Worm (Caenorhabditis elegans): ENCODE results near the gene hrpk-2.

The hrpk-2 gene

DNA sequence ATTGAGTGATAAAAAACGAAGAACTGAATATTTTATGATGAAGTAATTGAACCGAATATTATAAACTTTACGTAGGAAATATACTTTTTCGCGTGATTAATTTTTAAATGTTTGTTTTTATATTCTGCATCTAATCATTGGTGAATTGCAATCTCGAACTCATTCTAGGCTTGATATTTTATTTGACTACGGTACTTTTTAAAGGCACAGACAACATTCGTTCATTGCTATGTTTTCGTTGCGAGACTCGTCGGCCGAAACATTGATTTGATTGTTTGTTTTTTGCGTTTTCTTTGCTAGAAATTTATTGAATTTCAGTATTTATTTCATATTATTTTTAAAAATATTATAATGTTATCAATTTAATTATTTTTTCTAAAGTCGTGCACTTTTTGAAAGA lies 9.1 kb upstream of the hrpk-2 start, which contains the start of gene C06G4.4:
TSS of gene C06G4.4 (minus strand) at position 36 of the 400 bp plus-strand sequence.
- TF ChIP-seq lin-32 (GFP tag; optimal IDR thresholded peaks at IDR 0.05) (no peak), lsy-2 (tag; optimal IDR thresholded peaks at IDR 0.05) (no peak), snpc-4 (tag; optimal IDR thresholded peaks at IDR 0.05) (no peak), nhr-2 (tag; optimal IDR thresholded peaks at IDR 0.05) (no peak), ham-2 (GFP tag; optimal IDR thresholded peaks at IDR 0.05) (no peak)

DNA sequence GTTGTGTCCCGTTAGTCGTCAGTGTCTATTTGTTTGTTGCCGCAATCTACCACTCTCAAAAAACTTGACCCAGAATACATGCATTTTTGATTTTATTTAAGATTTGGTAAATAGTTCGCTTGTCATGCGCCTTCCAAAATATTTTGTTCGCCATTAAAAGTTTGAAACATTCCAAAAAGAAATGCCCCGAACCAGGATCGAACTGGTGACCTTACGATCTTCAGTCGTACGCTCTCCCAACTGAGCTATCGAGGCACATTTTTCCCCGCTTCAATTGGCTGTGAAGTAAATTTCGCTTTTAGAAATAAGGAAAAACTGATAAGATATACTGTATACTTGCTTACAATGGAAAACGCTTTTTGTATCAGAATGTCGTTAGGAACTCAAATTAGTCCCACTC lies 8.6 kb upstream of the hrpk-2 start:
- TF ChIP-seq pha-4 (tag; optimal IDR thresholded peaks at IDR 0.05) (no peak), nhr-237 (tag; optimal IDR thresholded peaks at IDR 0.05) (no peak), snpc-4 (tag; optimal IDR thresholded peaks at IDR 0.05) (no peak), drap-1 (GFP tag; optimal IDR thresholded peaks at IDR 0.05) (no peak), flh-1 (GFP tag; optimal IDR thresholded peaks at IDR 0.05) (no peak), tbx-8 (GFP tag; optimal IDR thresholded peaks at IDR 0.05) (no peak), mls-2 (tag; optimal IDR thresholded peaks at IDR 0.05) (no peak), mep-1 (tag; optimal IDR thresholded peaks at IDR 0.05) (no peak), sem-2 (GFP tag; optimal IDR thresholded peaks at IDR 0.05) (no peak), unc-120 (tag; optimal IDR thresholded peaks at IDR 0.05; ENCODE audit: poor library complexity, severe bottlenecking) (no peak), lin-13 (tag; optimal IDR thresholded peaks at IDR 0.05) (no peak), mab-5 (tag; optimal IDR thresholded peaks at IDR 0.05) (no peak), ceh-43 (GFP tag; optimal IDR thresholded peaks at IDR 0.05) (no peak), bed-3 (GFP tag; optimal IDR thresholded peaks at IDR 0.05) (no peak), unc-62 (GFP tag; optimal IDR thresholded peaks at IDR 0.05) (no peak), ham-2 (GFP tag; optimal IDR thresholded peaks at IDR 0.05) (no peak)

DNA sequence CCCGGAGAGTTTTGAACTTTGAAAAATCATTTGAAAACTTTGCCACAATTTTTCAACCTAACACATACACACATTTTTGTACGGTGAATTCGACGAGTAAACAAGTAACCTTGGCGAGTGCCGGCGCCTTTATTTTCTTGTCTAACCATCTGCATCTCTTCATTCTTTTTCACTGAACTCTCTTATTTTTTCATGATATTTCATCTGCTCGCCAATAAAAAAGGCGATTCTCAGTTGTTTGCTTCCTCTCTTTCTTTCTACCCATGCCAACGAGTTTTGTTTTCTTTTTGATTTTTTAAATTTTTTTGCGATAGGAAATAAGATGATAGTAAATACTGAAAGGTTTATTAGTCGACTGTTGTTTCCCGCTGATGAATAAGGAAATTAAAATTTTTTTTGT lies 8.2 kb upstream of the hrpk-2 start:
- TF ChIP-seq ceh-39 (tag; optimal IDR thresholded peaks at IDR 0.05) (no peak), ces-1 (GFP tag; optimal IDR thresholded peaks at IDR 0.05) (peak; percentile 18)

DNA sequence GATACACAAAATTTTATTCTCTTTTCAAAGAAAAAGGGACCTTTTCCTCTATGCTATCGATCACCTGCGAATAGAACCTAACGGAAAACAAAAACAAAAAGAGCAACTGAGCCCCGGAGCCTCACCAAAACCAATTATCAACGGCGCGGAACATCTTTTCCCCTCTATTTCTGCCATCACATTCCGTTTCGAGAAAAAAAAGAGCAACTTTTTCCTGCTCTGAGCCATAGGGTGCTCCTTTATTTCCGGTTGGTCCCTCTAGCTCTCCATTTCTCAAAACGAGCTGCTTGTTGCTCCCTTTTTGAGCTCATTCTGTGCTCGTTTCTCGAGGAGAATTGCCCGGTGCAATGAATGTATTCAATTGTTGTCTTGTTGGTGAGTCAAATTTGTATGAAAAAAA lies 7.3 kb upstream of the hrpk-2 start, which contains the start of gene clp-1:
TSS of gene clp-1 (plus strand) at position 301 of the 400 bp plus-strand sequence.
- TF ChIP-seq ztf-11 (tag; optimal IDR thresholded peaks at IDR 0.05) (no peak), blmp-1 (tag; optimal IDR thresholded peaks at IDR 0.05) (no peak), sptf-1 (tag; optimal IDR thresholded peaks at IDR 0.05) (no peak), ceh-39 (tag; optimal IDR thresholded peaks at IDR 0.05) (no peak), ceh-83 (GFP tag; optimal IDR thresholded peaks at IDR 0.05) (no peak), flh-1 (GFP tag; optimal IDR thresholded peaks at IDR 0.05) (no peak), cnd-1 (tag; optimal IDR thresholded peaks at IDR 0.05) (no peak), lin-32 (GFP tag; optimal IDR thresholded peaks at IDR 0.05) (no peak), unc-120 (tag; optimal IDR thresholded peaks at IDR 0.05; ENCODE audit: poor library complexity, severe bottlenecking) (no peak)

DNA sequence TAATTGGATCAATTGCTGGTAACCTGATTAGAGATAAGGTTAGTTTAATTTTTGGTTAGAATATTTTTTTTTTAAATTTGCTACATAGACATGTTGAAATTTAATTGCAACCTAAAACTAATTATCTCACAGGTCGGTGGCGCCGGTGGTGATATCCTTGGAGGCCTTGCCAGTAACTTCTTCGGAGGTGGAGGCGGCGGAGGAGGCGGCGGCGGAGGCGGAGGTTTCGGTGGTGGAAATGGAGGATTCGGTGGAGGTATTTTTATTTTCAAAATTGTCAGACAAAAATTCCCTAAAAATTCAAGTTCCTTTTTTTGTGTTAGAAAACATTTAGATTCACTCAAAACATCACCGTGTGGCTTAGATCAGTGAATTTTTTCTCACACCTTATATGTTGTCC lies 5.7 kb upstream of the hrpk-2 start:
- TF ChIP-seq nhr-237 (tag; optimal IDR thresholded peaks at IDR 0.05) (no peak), mls-2 (tag; optimal IDR thresholded peaks at IDR 0.05) (no peak), mep-1 (tag; optimal IDR thresholded peaks at IDR 0.05) (no peak), elt-1 (tag; optimal IDR thresholded peaks at IDR 0.05; ENCODE audit: borderline replicate concordance, insufficient read depth) (no peak), snpc-4 (tag; optimal IDR thresholded peaks at IDR 0.05) (no peak), lin-13 (tag; optimal IDR thresholded peaks at IDR 0.05) (no peak), sem-2 (GFP tag; optimal IDR thresholded peaks at IDR 0.05) (no peak), ces-1 (GFP tag; optimal IDR thresholded peaks at IDR 0.05) (no peak), unc-62 (GFP tag; optimal IDR thresholded peaks at IDR 0.05) (no peak)

DNA sequence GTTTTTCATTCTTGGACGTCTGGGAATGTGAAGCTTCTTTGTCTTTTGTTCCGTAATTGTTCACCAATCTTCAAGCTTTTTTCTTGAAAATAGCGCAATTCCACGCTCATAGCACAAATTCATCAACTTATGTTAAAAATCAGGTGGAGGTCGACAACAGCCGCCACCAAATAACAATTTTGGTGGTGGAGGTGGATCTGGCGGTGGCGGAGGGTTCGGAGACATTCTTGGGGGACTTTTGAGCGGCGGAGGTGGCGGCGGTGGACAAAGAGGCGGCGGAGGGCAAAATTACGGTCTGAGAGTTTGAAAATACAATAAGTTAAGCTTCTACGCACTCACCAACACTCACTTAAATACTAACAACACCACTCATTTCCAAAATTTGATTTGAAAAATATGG lies 5.0 kb upstream of the hrpk-2 start:
- TF ChIP-seq M03D4.4 (tag; optimal IDR thresholded peaks at IDR 0.05) (no peak), zip-8 (tag; optimal IDR thresholded peaks at IDR 0.05) (no peak), nhr-237 (tag; optimal IDR thresholded peaks at IDR 0.05) (no peak)

DNA sequence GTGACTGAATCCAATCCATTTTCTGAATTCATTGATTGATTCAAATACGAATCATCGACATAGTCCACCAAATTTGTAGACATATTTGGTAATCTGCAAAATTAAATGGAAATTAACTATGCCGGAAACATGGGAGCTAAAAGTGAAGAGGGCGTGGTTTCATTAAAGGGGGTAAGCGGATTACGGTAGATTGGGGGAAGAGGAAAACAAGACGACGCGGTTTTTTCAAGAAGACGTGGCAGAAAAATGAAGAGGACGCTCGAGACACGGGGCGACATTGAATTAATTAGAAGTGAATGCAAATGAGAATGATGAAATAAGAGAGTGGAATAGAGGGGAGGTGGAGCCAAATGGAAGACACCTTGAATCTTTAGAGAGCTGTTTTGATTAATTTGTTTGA lies 9.4 kb downstream of the hrpk-2 start, which contains the start of gene npr-17:
TSS of gene npr-17 (minus strand) at position 101 of the 400 bp plus-strand sequence.
- TF ChIP-seq ceh-83 (GFP tag; optimal IDR thresholded peaks at IDR 0.05) = no peak

Data from whole organism, mixed stage, embryonic.